1 fruit fly cellular context compared by ENCODE assay signal in the genomic region with DNA sequence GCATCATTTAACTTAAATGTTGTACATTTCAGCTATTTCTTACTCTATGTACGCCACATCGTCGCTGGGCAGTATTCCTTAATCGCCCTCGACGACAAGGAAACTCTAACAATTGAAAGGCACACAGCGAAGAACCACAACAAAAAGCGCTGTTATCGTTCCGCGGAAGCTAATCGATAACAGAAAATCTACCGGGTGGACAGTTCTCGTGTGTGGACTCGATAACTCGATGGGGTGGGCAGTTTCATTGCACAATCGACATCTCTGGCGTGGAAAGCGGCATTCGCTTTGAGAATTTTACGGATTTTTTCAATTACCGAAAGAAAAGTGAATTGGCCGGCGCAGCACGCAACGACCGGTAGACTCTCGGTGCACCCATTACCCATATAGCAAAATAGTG.
TF ChIP-seq lines count a peak whose summit lies in the region.

Gene alpha4GT1 (minus strand): TSS at position 156 of the 400 bp plus-strand sequence.
Gene Prp40 (plus strand): TSS at position 241 of the 400 bp plus-strand sequence.

TF ChIP-seq in whole organism, embryonic, 481 proteins besides CTCF, POLR2A, EP300 and RAD21 (continued from another document and continues in another):
- TF ChIP-seq fd64A (GFP tag; optimal IDR thresholded peaks at IDR 0.05; lab: Kevin White, UChicago) (no peak), CG2199 (GFP tag; IDR thresholded peaks at IDR 0.05; lab: Robert Waterston, UW) (no peak), CG7839 (tag; optimal IDR thresholded peaks at IDR 0.05; lab: Kevin White, UChicago) (no peak), MESR4 (GFP tag; optimal IDR thresholded peaks at IDR 0.05; lab: Kevin White, UChicago) (peak; percentile 77), yki (optimal IDR thresholded peaks at IDR 0.05; lab: Kevin White, UChicago) (no peak), CG10209 (GFP tag; optimal IDR thresholded peaks at IDR 0.05; lab: Kevin White, UChicago) (no peak), zen2 (GFP tag; IDR thresholded peaks at IDR 0.05; lab: Robert Waterston, UW; ENCODE audit: partially characterized antibody) (peak; percentile 90), hb (GFP tag; IDR thresholded peaks at IDR 0.05; lab: Robert Waterston, UW; ENCODE audit: partially characterized antibody) (peak; percentile 79; the same call in 2 of the 3 replicates), Chrac-16 (GFP tag; optimal IDR thresholded peaks at IDR 0.05; lab: Kevin White, UChicago) (no peak), CG8290 (GFP tag; optimal IDR thresholded peaks at IDR 0.05; lab: Kevin White, UChicago) (no peak), CG8290 (tag; optimal IDR thresholded peaks at IDR 0.05; lab: Kevin White, UChicago) (no peak), Usf (GFP tag; optimal IDR thresholded peaks at IDR 0.05; lab: Kevin White, UChicago) (no peak), ara (GFP tag; IDR thresholded peaks at IDR 0.05; lab: Robert Waterston, UW) (no peak), CG3995 (GFP tag; optimal IDR thresholded peaks at IDR 0.05; lab: Kevin White, UChicago) (peak; percentile 39), cg (GFP tag; optimal IDR thresholded peaks at IDR 0.05; lab: Kevin White, UChicago) (no peak), bbx (GFP tag; IDR thresholded peaks at IDR 0.05; lab: Robert Waterston, UW; ENCODE audit: partially characterized antibody) (peak; percentile 89), HmgD (GFP tag; optimal IDR thresholded peaks at IDR 0.05; lab: Kevin White, UChicago) (peak; percentile 6), mld (GFP tag; IDR thresholded peaks at IDR 0.05; lab: Robert Waterston, UW; ENCODE audit: partially characterized antibody) (peak; percentile 80), CHES-1-like (GFP tag; optimal IDR thresholded peaks at IDR 0.05; lab: Kevin White, UChicago) (peak; percentile 30), CG6689 (GFP tag; IDR thresholded peaks at IDR 0.05; lab: Robert Waterston, UW) (no peak), lmd (GFP tag; IDR thresholded peaks at IDR 0.05; lab: Robert Waterston, UW) (no peak), insv (GFP tag; optimal IDR thresholded peaks at IDR 0.05; lab: Kevin White, UChicago) (no peak), D19A (tag; optimal IDR thresholded peaks at IDR 0.05; lab: Kevin White, UChicago) (no peak), D19B (GFP tag; optimal IDR thresholded peaks at IDR 0.05; lab: Kevin White, UChicago) (no peak), Six4 (GFP tag; optimal IDR thresholded peaks at IDR 0.05; lab: Kevin White, UChicago) (no peak), Hand (GFP tag; optimal IDR thresholded peaks at IDR 0.05; lab: Kevin White, UChicago) (no peak), CG6791 (GFP tag; IDR thresholded peaks at IDR 0.05; lab: Robert Waterston, UW; ENCODE audit: partially characterized antibody) (peak; percentile 91), hkb (optimal IDR thresholded peaks at IDR 0.05; lab: Kevin White, UChicago) (no peak), hkb (GFP tag; IDR thresholded peaks at IDR 0.05; lab: Robert Waterston, UW) (no peak), CG17361 (GFP tag; IDR thresholded peaks at IDR 0.05; lab: Robert Waterston, UW) (no peak), B-H1 (GFP tag; IDR thresholded peaks at IDR 0.05; lab: Robert Waterston, UW) (no peak), CG7556 (GFP tag; optimal IDR thresholded peaks at IDR 0.05; lab: Kevin White, UChicago) (no peak), CG15696 (tag; optimal IDR thresholded peaks at IDR 0.05; lab: Kevin White, UChicago) (no peak), CG31388 (GFP tag; optimal IDR thresholded peaks at IDR 0.05; lab: Kevin White, UChicago) (no peak), CG10147 (GFP tag; optimal IDR thresholded peaks at IDR 0.05; lab: Kevin White, UChicago) (no peak), CG15479 (GFP tag; optimal IDR thresholded peaks at IDR 0.05; lab: Kevin White, UChicago) (peak; percentile 20), BEAF-32 (GFP tag; optimal IDR thresholded peaks at IDR 0.05; lab: Kevin White, UChicago) (peak; percentile 64), CG3838 (GFP tag; optimal IDR thresholded peaks at IDR 0.05; lab: Kevin White, UChicago) (no peak), hbn (GFP tag; IDR thresholded peaks at IDR 0.05; lab: Robert Waterston, UW; ENCODE audit: partially characterized antibody) (peak; percentile 71), mam (GFP tag; optimal IDR thresholded peaks at IDR 0.05; lab: Kevin White, UChicago) (no peak), Antp (GFP tag; optimal IDR thresholded peaks at IDR 0.05; lab: Kevin White, UChicago) (no peak), CG11093 (GFP tag; IDR thresholded peaks at IDR 0.05; lab: Robert Waterston, UW) (no peak), Dll (GFP tag; IDR thresholded peaks at IDR 0.05; lab: Robert Waterston, UW; ENCODE audit: partially characterized antibody) (peak; percentile 79), CG32767 (GFP tag; IDR thresholded peaks at IDR 0.05; lab: Robert Waterston, UW) (no peak), Scr (GFP tag; IDR thresholded peaks at IDR 0.05; lab: Robert Waterston, UW; ENCODE audit: partially characterized antibody) (peak; percentile 73), CG10959 (GFP tag; IDR thresholded peaks at IDR 0.05; lab: Robert Waterston, UW) (no peak), ro (GFP tag; IDR thresholded peaks at IDR 0.05; lab: Robert Waterston, UW) (no peak), Abd-B (GFP tag; optimal IDR thresholded peaks at IDR 0.05; lab: Kevin White, UChicago) (no peak), C15 (GFP tag; IDR thresholded peaks at IDR 0.05; lab: Robert Waterston, UW) (no peak), CG18011 (GFP tag; optimal IDR thresholded peaks at IDR 0.05; lab: Kevin White, UChicago) (no peak), CG3281 (GFP tag; optimal IDR thresholded peaks at IDR 0.05; lab: Kevin White, UChicago) (no peak), knrl (GFP tag; IDR thresholded peaks at IDR 0.05; lab: Robert Waterston, UW; ENCODE audit: partially characterized antibody) (peak; percentile 67; the same call in 2 of the 3 replicates), nerfin-2 (GFP tag; IDR thresholded peaks at IDR 0.05; lab: Robert Waterston, UW; ENCODE audit: partially characterized antibody) (peak; percentile 84), CG13296 (GFP tag; optimal IDR thresholded peaks at IDR 0.05; lab: Kevin White, UChicago) (no peak), Trl (optimal IDR thresholded peaks at IDR 0.05; lab: Kevin White, UChicago) (no peak), Trl (GFP tag; optimal IDR thresholded peaks at IDR 0.05; lab: Kevin White, UChicago) (no peak), CG11456 (GFP tag; IDR thresholded peaks at IDR 0.05; lab: Robert Waterston, UW) (no peak), tna (GFP tag; IDR thresholded peaks at IDR 0.05; lab: Robert Waterston, UW; ENCODE audit: partially characterized antibody) (peak; percentile 91), sens-2 (GFP tag; IDR thresholded peaks at IDR 0.05; lab: Robert Waterston, UW) (no peak), CG11560 (tag; IDR thresholded peaks at IDR 0.05; lab: Robert Waterston, UW) (peak; percentile 86), Sin3A (optimal IDR thresholded peaks at IDR 0.05; lab: Kevin White, UChicago) (peak; percentile 45), YL-1 (GFP tag; optimal IDR thresholded peaks at IDR 0.05; lab: Kevin White, UChicago) (peak; percentile 62), HmgZ (tag; optimal IDR thresholded peaks at IDR 0.05; lab: Kevin White, UChicago) (peak; percentile 49), Ssrp (tag; optimal IDR thresholded peaks at IDR 0.05; lab: Kevin White, UChicago) (no peak), row (GFP tag; IDR thresholded peaks at IDR 0.05; lab: Robert Waterston, UW) (peak; percentile 38; the same call in 2 of the 3 replicates), Doc3 (GFP tag; IDR thresholded peaks at IDR 0.05; lab: Robert Waterston, UW; ENCODE audit: partially characterized antibody) (peak; percentile 64; the same call in 2 of the 3 replicates), CG14860 (GFP tag; IDR thresholded peaks at IDR 0.05; lab: Robert Waterston, UW; ENCODE audit: partially characterized antibody) (peak; percentile 80), Sox102F (GFP tag; optimal IDR thresholded peaks at IDR 0.05; lab: Kevin White, UChicago) (no peak), CG13624 (GFP tag; optimal IDR thresholded peaks at IDR 0.05; lab: Kevin White, UChicago) (peak; percentile 17), CG4328 (GFP tag; optimal IDR thresholded peaks at IDR 0.05; lab: Kevin White, UChicago) (no peak), stwl (tag; optimal IDR thresholded peaks at IDR 0.05; lab: Kevin White, UChicago) (peak; percentile 72), CG16863 (GFP tag; optimal IDR thresholded peaks at IDR 0.05; lab: Kevin White, UChicago) (no peak), HHEX (GFP tag; optimal IDR thresholded peaks at IDR 0.05; lab: Kevin White, UChicago) (no peak), shn (GFP tag; optimal IDR thresholded peaks at IDR 0.05; lab: Kevin White, UChicago) (no peak), NfI (GFP tag; optimal IDR thresholded peaks at IDR 0.05; lab: Kevin White, UChicago) (no peak), trem (tag; optimal IDR thresholded peaks at IDR 0.05; lab: Kevin White, UChicago) (peak; percentile 99), vnd (GFP tag; IDR thresholded peaks at IDR 0.05; lab: Robert Waterston, UW; ENCODE audit: partially characterized antibody) (peak; percentile 86), sna (GFP tag; IDR thresholded peaks at IDR 0.05; lab: Robert Waterston, UW; ENCODE audit: partially characterized antibody) (peak; percentile 72), CG34422 (GFP tag; IDR thresholded peaks at IDR 0.05; lab: Robert Waterston, UW) (peak; percentile 31; the same call in 1 of the 3 replicates), stc (GFP tag; IDR thresholded peaks at IDR 0.05; lab: Robert Waterston, UW) (no peak), Nf-YB (GFP tag; optimal IDR thresholded peaks at IDR 0.05; lab: Kevin White, UChicago) (no peak), CG7745 (tag; optimal IDR thresholded peaks at IDR 0.05; lab: Kevin White, UChicago) (no peak), sisA (GFP tag; IDR thresholded peaks at IDR 0.05; lab: Robert Waterston, UW) (no peak), Fer2 (tag; optimal IDR thresholded peaks at IDR 0.05; lab: Kevin White, UChicago) (no peak), CG11504 (tag; optimal IDR thresholded peaks at IDR 0.05; lab: Kevin White, UChicago) (no peak), inv (GFP tag; IDR thresholded peaks at IDR 0.05; lab: Robert Waterston, UW; ENCODE audit: partially characterized antibody) (peak; percentile 69), Med (GFP tag; lab: Kevin White, UChicago) (peak; percentile 39), CG16813 (GFP tag; IDR thresholded peaks at IDR 0.05; lab: Robert Waterston, UW; ENCODE audit: partially characterized antibody) (peak; percentile 81), CG6254 (GFP tag; optimal IDR thresholded peaks at IDR 0.05; lab: Kevin White, UChicago) (peak; percentile 70), Bgb (GFP tag; IDR thresholded peaks at IDR 0.05; lab: Robert Waterston, UW; ENCODE audit: partially characterized antibody) (peak; percentile 91), CG34224 (GFP tag; IDR thresholded peaks at IDR 0.05; lab: Robert Waterston, UW; ENCODE audit: partially characterized antibody) (peak; percentile 96), sug (tag; optimal IDR thresholded peaks at IDR 0.05; lab: Kevin White, UChicago) (no peak), cad (GFP tag; optimal IDR thresholded peaks at IDR 0.05; lab: Kevin White, UChicago) (no peak), CG9797 (GFP tag; optimal IDR thresholded peaks at IDR 0.05; lab: Kevin White, UChicago) (peak; percentile 4), Dip3 (GFP tag; optimal IDR thresholded peaks at IDR 0.05; lab: Kevin White, UChicago) (no peak), Eip74EF (GFP tag; optimal IDR thresholded peaks at IDR 0.05; lab: Kevin White, UChicago) (no peak), Rfx (GFP tag; IDR thresholded peaks at IDR 0.05; lab: Robert Waterston, UW) (no peak), slp2 (GFP tag; optimal IDR thresholded peaks at IDR 0.05; lab: Kevin White, UChicago) (no peak), CG32532 (GFP tag; IDR thresholded peaks at IDR 0.05; lab: Robert Waterston, UW) (no peak), CG11695 (GFP tag; IDR thresholded peaks at IDR 0.05; lab: Robert Waterston, UW) (no peak), gfzf (GFP tag; optimal IDR thresholded peaks at IDR 0.05; lab: Kevin White, UChicago) (peak; percentile 27), Mes4 (GFP tag; optimal IDR thresholded peaks at IDR 0.05; lab: Kevin White, UChicago) (no peak), fru (optimal IDR thresholded peaks at IDR 0.05; lab: Kevin White, UChicago) (no peak), pfk (GFP tag; optimal IDR thresholded peaks at IDR 0.05; lab: Kevin White, UChicago) (peak; percentile 39), ap (GFP tag; IDR thresholded peaks at IDR 0.05; lab: Robert Waterston, UW) (no peak), Nf-YC (tag; optimal IDR thresholded peaks at IDR 0.05; lab: Kevin White, UChicago) (no peak), CG10267 (tag; optimal IDR thresholded peaks at IDR 0.05; lab: Kevin White, UChicago) (no peak), HLH4C (GFP tag; IDR thresholded peaks at IDR 0.05; lab: Robert Waterston, UW; ENCODE audit: partially characterized antibody) (peak; percentile 94), lola (GFP tag; optimal IDR thresholded peaks at IDR 0.05; lab: Kevin White, UChicago) (no peak), CG9609 (GFP tag; optimal IDR thresholded peaks at IDR 0.05; lab: Kevin White, UChicago) (no peak), CG12659 (GFP tag; optimal IDR thresholded peaks at IDR 0.05; lab: Kevin White, UChicago) (peak; percentile 54), CG13287 (GFP tag; IDR thresholded peaks at IDR 0.05; lab: Robert Waterston, UW; ENCODE audit: partially characterized antibody) (peak; percentile 87), Adf1 (GFP tag; IDR thresholded peaks at IDR 0.05; lab: Robert Waterston, UW) (no peak), CG2116 (GFP tag; optimal IDR thresholded peaks at IDR 0.05; lab: Kevin White, UChicago) (peak; percentile 75), wek (GFP tag; optimal IDR thresholded peaks at IDR 0.05; lab: Kevin White, UChicago) (no peak), H2.0 (GFP tag; IDR thresholded peaks at IDR 0.05; lab: Robert Waterston, UW) (no peak), CG18619 (GFP tag; optimal IDR thresholded peaks at IDR 0.05; lab: Kevin White, UChicago) (no peak), chinmo (GFP tag; IDR thresholded peaks at IDR 0.05; lab: Robert Waterston, UW; ENCODE audit: partially characterized antibody) (peak; percentile 95), vvl (GFP tag; IDR thresholded peaks at IDR 0.05; lab: Robert Waterston, UW) (peak; percentile 21; the same call in 1 of the 2 replicates), E2f2 (GFP tag; IDR thresholded peaks at IDR 0.05; lab: Robert Waterston, UW) (peak; percentile 67), Sry-β (GFP tag; optimal IDR thresholded peaks at IDR 0.05; lab: Kevin White, UChicago) (peak; percentile 90), Ets97D (GFP tag; optimal IDR thresholded peaks at IDR 0.05; lab: Kevin White, UChicago) (peak; percentile 42), CG12104 (GFP tag; optimal IDR thresholded peaks at IDR 0.05; lab: Kevin White, UChicago) (no peak), CG9215 (GFP tag; IDR thresholded peaks at IDR 0.05; lab: Robert Waterston, UW) (no peak), gsb (GFP tag; IDR thresholded peaks at IDR 0.05; lab: Robert Waterston, UW) (no peak), CG2129 (GFP tag; IDR thresholded peaks at IDR 0.05; lab: Robert Waterston, UW; ENCODE audit: partially characterized antibody) (0 out of 2 replicates have a peak, but pooled peaks have one; percentile 16)
